Fruit fly (Drosophila melanogaster) whole organism, pupa: ENCODE data around the gene Reg-2.
A peak's percentile ranks its signal among the peaks of the same experiment; 100 is the strongest.

Experiments used
- CG10348 ChIP-seq: fragments of 200-800 bp; sonication (Bioruptor generic); IDR thresholded peaks from 2 replicates; pipeline ENCODE4 v1.3.6; 2022; ENCODE audit warnings: missing biosample characterization, missing genetic modification characterization
- CG12605 ChIP-seq: fragments of 200-800 bp; sonication (Bioruptor generic); IDR thresholded peaks from 2 replicates; pipeline ENCODE4 v1.3.6; 2022; ENCODE audit warnings: missing biosample characterization, missing genetic modification characterization
- CG13204 ChIP-seq: fragments of 200-800 bp; sonication (Bioruptor generic); optimal IDR thresholded peaks from 2 replicates; lab custom pipeline; 2018; ENCODE audit warnings: missing biosample characterization, mild to moderate bottlenecking, missing genetic modification characterization, moderate library complexity
- CG14655 ChIP-seq: fragments of 200-800 bp; sonication (Bioruptor generic); optimal IDR thresholded peaks from 3 replicates; lab custom pipeline; 2017; ENCODE audit warnings: mild to moderate bottlenecking, missing biosample characterization, missing genetic modification reagents, missing genetic modification characterization
- CG15710 ChIP-seq: fragments of 200-800 bp; sonication (Bioruptor generic); optimal IDR thresholded peaks from 2 replicates; lab custom pipeline; 2018; ENCODE audit warnings: missing biosample characterization, mild to moderate bottlenecking, missing genetic modification characterization, moderate library complexity
- CG17806 ChIP-seq: fragments of 200-800 bp; sonication (Bioruptor generic); optimal IDR thresholded peaks from 2 replicates; lab custom pipeline; 2018; ENCODE audit warnings: missing biosample characterization, mild to moderate bottlenecking, missing genetic modification characterization, moderate library complexity
- CG32121 ChIP-seq: fragments of 200-800 bp; sonication (Bioruptor generic); IDR thresholded peaks from 2 replicates; pipeline ENCODE4 v1.3.6; 2022; ENCODE audit warnings: missing biosample characterization, missing genetic modification characterization
- CG34367 ChIP-seq: fragments of 200-800 bp; sonication (Bioruptor generic); optimal IDR thresholded peaks from 2 replicates; lab custom pipeline; 2018; ENCODE audit warnings: missing biosample characterization, mild to moderate bottlenecking, missing genetic modification characterization
- CG4496 ChIP-seq: fragments of 200-800 bp; sonication (Bioruptor generic); IDR thresholded peaks from 3 replicates; pipeline ENCODE4 v1.3.6; 2022; ENCODE audit warnings: missing biosample characterization, missing genetic modification characterization
- CG8159 ChIP-seq: fragments of 200-800 bp; sonication (Bioruptor generic); optimal IDR thresholded peaks from 3 replicates; lab custom pipeline; 2018; ENCODE audit warnings: missing biosample characterization, mild to moderate bottlenecking, missing genetic modification characterization, moderate library complexity
- CG8301 ChIP-seq: fragments of 200-800 bp; sonication (Bioruptor generic); optimal IDR thresholded peaks from 2 replicates; lab custom pipeline; 2018; ENCODE audit warnings: missing biosample characterization, mild to moderate bottlenecking, missing genetic modification characterization
- CG9948 ChIP-seq: fragments of 200-800 bp; sonication (Bioruptor generic); optimal IDR thresholded peaks from 2 replicates; lab custom pipeline; 2018; ENCODE audit warnings: missing biosample characterization, mild to moderate bottlenecking, missing genetic modification characterization, moderate library complexity
- D1 ChIP-seq: fragments of 200-800 bp; sonication (Bioruptor generic); optimal IDR thresholded peaks from 2 replicates; lab custom pipeline; 2018; ENCODE audit warnings: missing biosample characterization, mild to moderate bottlenecking, missing genetic modification characterization, moderate library complexity
- EcR ChIP-seq: fragments of 200-800 bp; sonication (Bioruptor generic); optimal IDR thresholded peaks from 3 replicates; lab custom pipeline; 2019; ENCODE audit warnings: missing biosample characterization, missing genetic modification characterization, mild to moderate bottlenecking, moderate library complexity, missing genetic modification reagents
- Ets98B ChIP-seq: fragments of 200-800 bp; sonication (Bioruptor generic); IDR thresholded peaks from 2 replicates; pipeline ENCODE4 v1.3.6; 2022; ENCODE audit warnings: missing biosample characterization, missing genetic modification characterization
- Pif1A ChIP-seq: fragments of 200-800 bp; sonication (Bioruptor generic); optimal IDR thresholded peaks from 3 replicates; lab custom pipeline; 2016; ENCODE audit warnings: missing biosample characterization, missing genetic modification characterization
- Pif1B ChIP-seq: fragments of 200-800 bp; sonication (Bioruptor generic); optimal IDR thresholded peaks from 3 replicates; lab custom pipeline; 2016; ENCODE audit warnings: missing biosample characterization, missing genetic modification characterization
- Snoo ChIP-seq: fragments of 200-800 bp; sonication (Bioruptor generic); optimal IDR thresholded peaks from 3 replicates; lab custom pipeline; 2017; ENCODE audit warnings: missing biosample characterization, mild to moderate bottlenecking, missing genetic modification characterization, inconsistent platforms
- fd96Ca ChIP-seq: fragments of 200-800 bp; sonication (Bioruptor generic); IDR thresholded peaks from 3 replicates; pipeline ENCODE4 v1.3.6; 2022; ENCODE audit warnings: missing biosample characterization, missing genetic modification characterization
- gl ChIP-seq: fragments of 200-800 bp; sonication (Bioruptor generic); optimal IDR thresholded peaks from 2 replicates; lab custom pipeline; 2018; ENCODE audit warnings: missing biosample characterization, mild to moderate bottlenecking, missing genetic modification characterization
- rn ChIP-seq: fragments of 200-800 bp; sonication (Bioruptor generic); IDR thresholded peaks from 2 replicates; pipeline ENCODE4 v1.3.6; 2022; ENCODE audit warnings: missing biosample characterization, missing genetic modification characterization

The Reg-2 gene

dm6 chr3L:563951-564350 is 42.4 kb downstream of the Reg-2 start:
- TF ChIP-seq CG34367 (tag; lab: Kevin White, UChicago) (no peak), CG13204 (GFP tag; lab: Kevin White, UChicago) (no peak), CG8301 (tag; lab: Kevin White, UChicago) (peak; percentile 41), CG8159 (tag; lab: Kevin White, UChicago) (peak; percentile 4), Snoo (tag; lab: Kevin White, UChicago) (no peak), CG14655 (GFP tag; lab: Kevin White, UChicago) (peak; percentile 45), CG15710 (tag; lab: Kevin White, UChicago) (no peak), CG32121 (peak; percentile 73), fd96Ca (peak; percentile 63; the same call in 1 of the 3 replicates), Pif1A (no peak), rn (GFP tag; lab: Robert Waterston, UW) (no peak), Ets98B (peak; percentile 55), gl (tag; lab: Kevin White, UChicago) (no peak), CG4496 (GFP tag; lab: Robert Waterston, UW) (0 out of 3 replicates have a peak, but pooled peaks have one; percentile 36), CG17806 (tag; lab: Kevin White, UChicago) (peak; percentile 9), CG10348 (GFP tag; lab: Robert Waterston, UW) (0 out of 2 replicates have a peak, but pooled peaks have one; percentile 44), EcR (no peak), Pif1B (GFP tag; lab: Kevin White, UChicago) (no peak), CG9948 (tag; lab: Kevin White, UChicago) (peak; percentile 10), CG12605 (GFP tag; lab: Robert Waterston, UW) (no peak), D1 (tag; lab: Kevin White, UChicago) (no peak)

- TF ChIP-seq CG10348 (GFP tag; lab: Robert Waterston, UW): peak; percentile 46; the same call in 1 of the 2 replicates
- TF ChIP-seq CG14655 (GFP tag; lab: Kevin White, UChicago): peak; percentile 78
- peak; percentile 39 for TF ChIP-seq CG17806 (tag; lab: Kevin White, UChicago)
- TF ChIP-seq fd96Ca: peak; percentile 92
- no peak for TF ChIP-seq gl (tag; lab: Kevin White, UChicago)
- TF ChIP-seq CG13204 (GFP tag; lab: Kevin White, UChicago): no peak
- TF ChIP-seq Snoo (tag; lab: Kevin White, UChicago): peak; percentile 14
- peak; percentile 50 for TF ChIP-seq CG9948 (tag; lab: Kevin White, UChicago)
- TF ChIP-seq Pif1A: peak; percentile 67
- peak; percentile 64; the same call in 1 of the 2 replicates for TF ChIP-seq rn (GFP tag; lab: Robert Waterston, UW)
- peak; percentile 87 for TF ChIP-seq CG32121
- TF ChIP-seq CG8159 (tag; lab: Kevin White, UChicago): peak; percentile 3
- TF ChIP-seq EcR: no peak
- TF ChIP-seq CG4496 (GFP tag; lab: Robert Waterston, UW): peak; percentile 96
- peak; percentile 82 for TF ChIP-seq CG8301 (tag; lab: Kevin White, UChicago)
- peak; percentile 93 for TF ChIP-seq Ets98B
- peak; percentile 58 for TF ChIP-seq Pif1B (GFP tag; lab: Kevin White, UChicago)
- no peak for TF ChIP-seq D1 (tag; lab: Kevin White, UChicago)
- TF ChIP-seq CG15710 (tag; lab: Kevin White, UChicago): peak; percentile 19
- peak; percentile 29 for TF ChIP-seq CG34367 (tag; lab: Kevin White, UChicago)
- TF ChIP-seq CG12605 (GFP tag; lab: Robert Waterston, UW): peak; percentile 88
Measured at dm6 chr3L:563002-563627, 43.3 kb downstream of the Reg-2 start.

DNA sequence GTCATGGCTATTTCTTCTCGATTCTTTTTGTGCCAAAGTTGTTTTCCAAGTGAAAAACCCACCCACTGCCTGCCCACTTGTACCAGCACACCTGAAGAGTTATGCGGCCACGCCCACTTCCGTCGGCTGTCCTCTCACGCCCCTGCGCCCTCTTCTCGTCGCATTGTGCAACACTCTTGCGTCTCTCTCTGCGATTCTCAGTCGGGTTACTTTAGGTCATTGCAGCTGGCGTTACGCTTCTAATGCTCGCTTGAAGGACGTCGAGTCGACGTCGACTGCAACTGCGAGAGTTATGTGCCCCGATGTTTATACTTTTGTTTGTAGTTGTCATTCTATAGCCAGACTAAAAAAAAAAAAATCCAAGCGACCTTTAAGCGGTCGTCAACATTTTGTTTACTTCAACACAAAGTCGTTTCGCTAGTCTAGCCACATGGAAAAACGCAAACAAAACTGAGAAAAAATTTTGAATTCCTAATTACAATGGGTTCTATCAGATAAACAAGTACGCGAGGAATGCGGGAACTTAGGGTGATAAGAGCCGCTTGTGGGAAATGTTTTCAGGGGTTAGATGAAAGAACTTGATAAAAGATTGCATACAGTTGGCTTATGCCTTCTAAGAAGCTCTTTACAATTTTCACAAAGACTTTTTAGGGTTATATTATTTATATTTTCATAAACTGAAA is 44.5 kb downstream of the Reg-2 start:
- TF ChIP-seq CG9948 (tag; lab: Kevin White, UChicago): no peak
- TF ChIP-seq EcR: peak; percentile 30
- TF ChIP-seq D1 (tag; lab: Kevin White, UChicago): no peak
- TF ChIP-seq CG15710 (tag; lab: Kevin White, UChicago): no peak
- no peak for TF ChIP-seq rn (GFP tag; lab: Robert Waterston, UW)
- TF ChIP-seq Pif1A: no peak
- TF ChIP-seq CG12605 (GFP tag; lab: Robert Waterston, UW): no peak
- no peak for TF ChIP-seq CG34367 (tag; lab: Kevin White, UChicago)
- TF ChIP-seq CG17806 (tag; lab: Kevin White, UChicago): no peak
- TF ChIP-seq gl (tag; lab: Kevin White, UChicago): no peak
- no peak for TF ChIP-seq Snoo (tag; lab: Kevin White, UChicago)
- TF ChIP-seq CG4496 (GFP tag; lab: Robert Waterston, UW): peak; percentile 41; the same call in 1 of the 3 replicates
- no peak for TF ChIP-seq CG13204 (GFP tag; lab: Kevin White, UChicago)
- TF ChIP-seq CG10348 (GFP tag; lab: Robert Waterston, UW): no peak

dm6 chr3L:561117-561516 is 45.3 kb downstream of the Reg-2 start:
- no peak for TF ChIP-seq CG17806 (tag; lab: Kevin White, UChicago)
- no peak for TF ChIP-seq CG15710 (tag; lab: Kevin White, UChicago)
- TF ChIP-seq Snoo (tag; lab: Kevin White, UChicago): no peak
- no peak for TF ChIP-seq CG10348 (GFP tag; lab: Robert Waterston, UW)
- peak; percentile 25; the same call in 1 of the 2 replicates for TF ChIP-seq CG32121
- TF ChIP-seq CG9948 (tag; lab: Kevin White, UChicago): no peak
- no peak for TF ChIP-seq rn (GFP tag; lab: Robert Waterston, UW)
- no peak for TF ChIP-seq D1 (tag; lab: Kevin White, UChicago)
- no peak for TF ChIP-seq CG8159 (tag; lab: Kevin White, UChicago)
- TF ChIP-seq CG12605 (GFP tag; lab: Robert Waterston, UW): no peak
- no peak for TF ChIP-seq CG34367 (tag; lab: Kevin White, UChicago)
- TF ChIP-seq fd96Ca: peak; percentile 22; the same call in 1 of the 3 replicates
- no peak for TF ChIP-seq gl (tag; lab: Kevin White, UChicago)
- TF ChIP-seq CG4496 (GFP tag; lab: Robert Waterston, UW): 0 out of 3 replicates have a peak, but pooled peaks have one; percentile 39
- no peak for TF ChIP-seq CG8301 (tag; lab: Kevin White, UChicago)
- TF ChIP-seq CG14655 (GFP tag; lab: Kevin White, UChicago): no peak
- no peak for TF ChIP-seq Pif1B (GFP tag; lab: Kevin White, UChicago)
- TF ChIP-seq Ets98B: peak; percentile 16; the same call in 1 of the 2 replicates
- TF ChIP-seq CG13204 (GFP tag; lab: Kevin White, UChicago): no peak
- TF ChIP-seq EcR: peak; percentile 52
- TF ChIP-seq Pif1A: no peak
- TF ChIP-seq, all 21 proteins: peak for 5
